Worm (Caenorhabditis elegans): ENCODE measurements around the gene T25B9.6.

- no peak for TF ChIP-seq ets-7 (tag; optimal IDR thresholded peaks at IDR 0.05)
- no peak for TF ChIP-seq ama-1 (optimal IDR thresholded peaks at IDR 0.05)
- no peak for TF ChIP-seq B0310.2 (tag; optimal IDR thresholded peaks at IDR 0.05)
- TF ChIP-seq tbx-11 (GFP tag; IDR thresholded peaks at IDR 0.05): no peak
- TF ChIP-seq scrt-1 (GFP tag; IDR thresholded peaks at IDR 0.05): no peak
- no peak for TF ChIP-seq pes-1 (GFP tag; IDR thresholded peaks at IDR 0.05)
- no peak for TF ChIP-seq F13C5.2 (tag; optimal IDR thresholded peaks at IDR 0.05)
- no peak for TF ChIP-seq hmg-4 (GFP tag; optimal IDR thresholded peaks at IDR 0.05)
- no peak for TF ChIP-seq hnd-1 (tag; optimal IDR thresholded peaks at IDR 0.05)
Observed at ce11 chrIV:10799354-10799753, 41.4 kb downstream of the T25B9.6 start, which contains the start of gene zipt-2.1.
